Worm (Caenorhabditis elegans): ENCODE results near the gene gsy-1.

Gene gsy-1

DNA sequence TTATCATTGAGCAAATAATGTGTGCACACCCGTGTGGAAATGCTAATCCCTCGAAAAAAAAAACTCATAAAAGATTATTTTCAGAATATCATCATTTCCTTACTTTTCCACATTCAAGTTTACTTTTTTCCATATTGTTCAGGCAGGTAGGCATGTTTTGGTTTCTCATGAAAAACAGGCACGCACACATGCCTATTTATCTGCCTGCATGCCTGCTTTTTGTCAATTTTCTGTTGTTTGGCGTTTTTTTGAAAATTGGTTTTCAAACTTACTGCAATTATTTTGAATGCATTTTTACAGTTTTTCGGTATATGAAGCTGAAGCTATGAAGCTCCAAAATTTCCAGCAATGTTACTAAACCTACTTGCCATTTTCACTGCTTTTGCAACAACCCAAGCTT, 20.0 kb upstream of the gsy-1 start, which contains the start of gene clec-64:
Gene clec-64 (plus strand): TSS at position 301 of the 400 bp plus-strand sequence.
- no peak for TF ChIP-seq sptf-1 (tag; optimal IDR thresholded peaks at IDR 0.05)
- no peak for TF ChIP-seq unc-120 (tag; optimal IDR thresholded peaks at IDR 0.05; ENCODE audit: poor library complexity, severe bottlenecking)
- no peak for TF ChIP-seq sem-2 (GFP tag; optimal IDR thresholded peaks at IDR 0.05)
- no peak for TF ChIP-seq lin-32 (GFP tag; optimal IDR thresholded peaks at IDR 0.05)
- TF ChIP-seq tbx-8 (GFP tag; optimal IDR thresholded peaks at IDR 0.05), result no peak

DNA sequence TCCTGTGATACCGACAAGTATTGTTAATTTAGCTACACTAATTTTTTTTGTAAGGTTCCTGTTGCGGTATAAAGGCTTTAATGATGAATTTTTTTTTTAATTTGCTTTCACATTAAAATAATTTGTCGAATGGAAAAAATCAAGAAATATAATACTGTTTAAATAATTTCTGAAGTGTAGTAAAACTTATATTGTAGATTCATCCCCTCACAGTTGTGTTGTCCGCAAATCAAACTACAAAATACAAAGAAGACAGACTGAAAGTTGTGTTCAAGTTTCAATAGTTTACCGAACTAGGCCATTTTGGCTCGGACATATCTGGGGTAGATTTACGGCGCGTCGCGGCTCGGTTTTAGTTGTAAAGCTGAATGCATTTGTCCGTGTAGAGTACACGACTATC, 19.4 kb upstream of the gsy-1 start:
- TF ChIP-seq sem-2 (GFP tag; optimal IDR thresholded peaks at IDR 0.05) (no peak), ceh-83 (GFP tag; optimal IDR thresholded peaks at IDR 0.05) (no peak), ceh-39 (tag; optimal IDR thresholded peaks at IDR 0.05) (no peak), unc-39 (tag; optimal IDR thresholded peaks at IDR 0.05) (no peak), mep-1 (tag; optimal IDR thresholded peaks at IDR 0.05) (no peak), ces-1 (GFP tag; optimal IDR thresholded peaks at IDR 0.05) (no peak), drap-1 (GFP tag; optimal IDR thresholded peaks at IDR 0.05) (no peak), nhr-12 (tag; optimal IDR thresholded peaks at IDR 0.05) (no peak), sptf-1 (tag; optimal IDR thresholded peaks at IDR 0.05) (no peak), lsy-2 (tag; optimal IDR thresholded peaks at IDR 0.05) (no peak), unc-120 (tag; optimal IDR thresholded peaks at IDR 0.05; ENCODE audit: poor library complexity, severe bottlenecking) (no peak), snpc-4 (tag; optimal IDR thresholded peaks at IDR 0.05) (no peak), hlh-1 (tag; optimal IDR thresholded peaks at IDR 0.05) (no peak), ham-2 (GFP tag; optimal IDR thresholded peaks at IDR 0.05) (no peak), unc-62 (GFP tag; optimal IDR thresholded peaks at IDR 0.05) (no peak), nhr-28 (tag; optimal IDR thresholded peaks at IDR 0.05) (no peak), bed-3 (GFP tag; optimal IDR thresholded peaks at IDR 0.05) (no peak)

DNA sequence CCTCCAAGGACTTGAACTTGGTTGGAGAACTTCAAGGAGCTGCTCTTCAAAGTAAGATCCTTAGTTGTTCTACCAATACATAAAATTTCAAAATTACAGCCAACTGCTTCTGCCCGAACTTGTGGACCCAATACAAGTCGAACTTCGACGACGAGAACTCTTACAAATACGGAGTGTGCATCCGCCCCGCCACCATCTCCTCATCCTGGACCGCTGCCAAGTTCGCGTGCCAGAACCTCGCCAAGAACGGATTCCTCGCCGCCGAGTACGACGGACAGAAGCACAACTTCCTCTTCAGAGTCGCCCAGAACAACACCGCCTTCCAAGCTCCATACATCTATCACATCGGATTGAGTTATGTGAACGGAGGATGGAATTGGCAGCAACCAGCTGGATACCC, 18.7 kb upstream of the gsy-1 start:
- no peak for TF ChIP-seq elt-3 (tag; optimal IDR thresholded peaks at IDR 0.05)
- TF ChIP-seq cnd-1 (tag; optimal IDR thresholded peaks at IDR 0.05), result no peak
- TF ChIP-seq nhr-76 (tag; optimal IDR thresholded peaks at IDR 0.05), result no peak

DNA sequence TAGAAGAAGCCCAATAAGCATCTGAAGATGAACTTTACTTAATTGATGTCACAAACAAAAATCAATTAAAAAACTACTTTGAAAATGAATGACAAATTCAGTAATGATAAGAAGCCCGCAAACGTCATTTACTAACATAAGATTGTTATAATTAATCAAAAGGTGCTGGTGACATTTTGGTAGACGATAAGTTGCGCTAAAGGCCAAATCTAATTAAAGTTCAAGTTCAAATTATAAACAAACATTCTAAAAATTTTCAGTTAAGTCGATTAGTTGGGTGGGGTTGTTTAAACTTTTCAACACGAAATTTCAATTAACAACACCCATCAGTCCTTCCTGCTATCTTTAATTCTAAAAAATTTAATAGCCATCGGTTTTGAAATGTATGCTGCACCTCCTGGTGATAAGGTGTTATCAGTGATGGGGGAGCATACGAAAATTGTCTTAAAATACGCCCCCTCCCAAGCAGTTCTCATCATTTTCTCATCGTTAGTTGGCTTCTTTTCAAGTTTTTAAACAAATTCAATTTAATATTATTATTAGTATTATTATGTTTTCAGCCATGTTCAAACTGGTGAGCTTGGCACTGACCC, 17.3 kb upstream of the gsy-1 start, which contains the start of the genes clec-62 and clec-63:
Gene clec-62 (minus strand): TSS at position 51 of the 593 bp plus-strand sequence.
Gene clec-63 (plus strand): TSS at position 561 of the 593 bp plus-strand sequence.
- no peak for TF ChIP-seq pha-4 (tag; optimal IDR thresholded peaks at IDR 0.05)
- TF ChIP-seq cnd-1 (tag; optimal IDR thresholded peaks at IDR 0.05), result no peak
- no peak for TF ChIP-seq sptf-1 (tag; optimal IDR thresholded peaks at IDR 0.05)
- TF ChIP-seq elt-3 (tag; optimal IDR thresholded peaks at IDR 0.05), result no peak
- TF ChIP-seq nhr-28 (tag; optimal IDR thresholded peaks at IDR 0.05), result no peak
- no peak for TF ChIP-seq unc-120 (tag; optimal IDR thresholded peaks at IDR 0.05; ENCODE audit: poor library complexity, severe bottlenecking)
- TF ChIP-seq ztf-11 (tag; optimal IDR thresholded peaks at IDR 0.05), result no peak
- no peak for TF ChIP-seq nhr-76 (tag; optimal IDR thresholded peaks at IDR 0.05)
- no peak for TF ChIP-seq lin-32 (GFP tag; optimal IDR thresholded peaks at IDR 0.05)
- no peak for TF ChIP-seq hlh-1 (tag; optimal IDR thresholded peaks at IDR 0.05)
- TF ChIP-seq M03D4.4 (tag; optimal IDR thresholded peaks at IDR 0.05), result no peak
- TF ChIP-seq nhr-2 (tag; optimal IDR thresholded peaks at IDR 0.05), result no peak
- no peak for TF ChIP-seq zip-8 (tag; optimal IDR thresholded peaks at IDR 0.05)

DNA sequence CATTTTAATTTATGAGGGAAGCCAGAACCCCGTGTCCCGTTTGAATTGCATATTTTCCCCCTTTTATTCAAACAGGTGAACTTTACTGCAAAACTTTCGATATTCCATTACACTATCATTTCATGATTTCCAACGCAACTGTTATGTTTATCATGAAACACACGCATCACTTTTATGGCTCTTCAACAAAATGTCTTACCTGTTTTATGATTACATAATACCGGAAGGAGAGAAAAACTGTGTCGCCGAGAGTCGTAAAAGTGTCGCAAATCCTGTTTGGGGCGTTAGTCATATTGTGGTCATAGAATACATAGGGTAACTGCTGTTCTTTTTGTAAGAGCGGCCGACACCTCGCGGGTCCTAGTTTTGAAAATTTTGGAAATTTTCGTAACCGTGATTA, 14.5 kb upstream of the gsy-1 start:
- TF ChIP-seq bed-3 (GFP tag; optimal IDR thresholded peaks at IDR 0.05) (no peak), pha-4 (tag; optimal IDR thresholded peaks at IDR 0.05) (no peak), elt-3 (tag; optimal IDR thresholded peaks at IDR 0.05) (no peak), nhr-28 (tag; optimal IDR thresholded peaks at IDR 0.05) (no peak), mep-1 (tag; optimal IDR thresholded peaks at IDR 0.05) (no peak), ces-1 (GFP tag; optimal IDR thresholded peaks at IDR 0.05) (no peak), M03D4.4 (tag; optimal IDR thresholded peaks at IDR 0.05) (no peak), ceh-83 (GFP tag; optimal IDR thresholded peaks at IDR 0.05) (no peak), ztf-11 (tag; optimal IDR thresholded peaks at IDR 0.05) (no peak), nhr-2 (tag; optimal IDR thresholded peaks at IDR 0.05) (no peak), unc-62 (GFP tag; optimal IDR thresholded peaks at IDR 0.05) (no peak), lin-13 (tag; optimal IDR thresholded peaks at IDR 0.05) (no peak), mab-5 (tag; optimal IDR thresholded peaks at IDR 0.05) (no peak), zip-8 (tag; optimal IDR thresholded peaks at IDR 0.05) (no peak), flh-1 (GFP tag; optimal IDR thresholded peaks at IDR 0.05) (no peak), ceh-43 (GFP tag; optimal IDR thresholded peaks at IDR 0.05) (no peak), ceh-39 (tag; optimal IDR thresholded peaks at IDR 0.05) (no peak), ham-2 (GFP tag; optimal IDR thresholded peaks at IDR 0.05) (no peak), cnd-1 (tag; optimal IDR thresholded peaks at IDR 0.05) (no peak)
